Worm (Caenorhabditis elegans) whole organism, mixed stage, embryonic: ENCODE measurements around the gene C45H4.18.

Experiments used
- ceh-39 ChIP-seq: fragments of 150-350 bp; optimal IDR thresholded peaks from 2 replicates; lab custom pipeline; 2014; ENCODE audit warnings: missing biosample characterization, missing genetic modification characterization
- ces-1 ChIP-seq: fragments of 150-350 bp; optimal IDR thresholded peaks from 2 replicates; lab custom pipeline; 2014; ENCODE audit warnings: missing biosample characterization, missing genetic modification reagents, missing genetic modification characterization
- drap-1 ChIP-seq: fragments of 200-800 bp; sonication (Bioruptor generic); optimal IDR thresholded peaks from 3 replicates; lab custom pipeline; 2018; ENCODE audit warnings: mild to moderate bottlenecking, missing genetic modification characterization, missing compliant biosample characterization
- elt-3 ChIP-seq: fragments of 150-350 bp; optimal IDR thresholded peaks from 2 replicates; lab custom pipeline; 2014; ENCODE audit warnings: missing biosample characterization, missing genetic modification characterization
- ham-2 ChIP-seq: fragments of 200-800 bp; sonication (Bioruptor generic); optimal IDR thresholded peaks from 2 replicates; lab custom pipeline; 2018; ENCODE audit warnings: mild to moderate bottlenecking, missing genetic modification characterization, missing compliant biosample characterization
- mep-1 ChIP-seq: fragments of 150-350 bp; optimal IDR thresholded peaks from 2 replicates; lab custom pipeline; 2017; ENCODE audit warnings: missing biosample characterization, missing genetic modification reagents, missing genetic modification characterization, inconsistent platforms
- nhr-237 ChIP-seq: fragments of 150-350 bp; optimal IDR thresholded peaks from 2 replicates; lab custom pipeline; 2014; ENCODE audit warnings: missing biosample characterization, missing genetic modification characterization
- nhr-28 ChIP-seq: fragments of 150-350 bp; optimal IDR thresholded peaks from 2 replicates; lab custom pipeline; 2014; ENCODE audit warnings: missing biosample characterization, missing genetic modification characterization
- pha-4 ChIP-seq: fragments of 150-350 bp; optimal IDR thresholded peaks from 2 replicates; lab custom pipeline; 2018; ENCODE audit warnings: missing biosample characterization, missing genetic modification reagents, missing genetic modification characterization
- snpc-4 ChIP-seq: fragments of 150-350 bp; optimal IDR thresholded peaks from 2 replicates; lab custom pipeline; 2014; ENCODE audit warnings: missing biosample characterization, missing genetic modification characterization
- unc-120 ChIP-seq: sonication (generic microtip); optimal IDR thresholded peaks from 2 replicates; lab custom pipeline; 2017; ENCODE audit warnings: missing genetic modification characterization, missing compliant biosample characterization; ENCODE audit not compliant: poor library complexity, severe bottlenecking
- unc-39 ChIP-seq: fragments of 150-350 bp; optimal IDR thresholded peaks from 2 replicates; lab custom pipeline; 2014; ENCODE audit warnings: missing biosample characterization, missing genetic modification characterization
- unc-62 ChIP-seq: fragments of 150-350 bp; optimal IDR thresholded peaks from 2 replicates; lab custom pipeline; 2014; ENCODE audit warnings: missing biosample characterization, missing genetic modification reagents, missing genetic modification characterization
- ztf-11 ChIP-seq: fragments of 150-350 bp; optimal IDR thresholded peaks from 2 replicates; lab custom pipeline; 2014; ENCODE audit warnings: missing biosample characterization, missing genetic modification characterization

DNA sequence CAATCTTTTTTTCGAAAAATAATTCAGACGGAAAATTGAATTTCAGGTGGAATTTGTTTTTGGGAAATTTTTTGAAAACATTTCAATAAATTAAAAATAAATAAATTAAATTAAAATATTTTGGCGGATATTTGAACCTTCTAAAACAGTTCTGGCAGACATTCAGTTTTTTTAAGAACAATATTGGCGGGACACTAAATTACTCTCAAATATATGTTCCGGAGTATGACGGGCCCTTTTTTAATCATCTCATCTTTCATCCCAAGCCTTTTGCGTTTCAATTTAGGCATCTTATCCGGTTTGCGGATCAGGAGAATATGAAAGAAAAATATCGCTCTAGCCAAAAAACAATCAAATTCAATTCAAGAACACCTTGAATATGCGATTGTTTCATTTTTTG, 31.5 kb downstream of the C45H4.18 start, which contains the start of gene svh-11:
- TF ChIP-seq elt-3 (tag; lab: Kevin White, UChicago) = no peak
- TF ChIP-seq unc-39 = no peak
- no peak for TF ChIP-seq ham-2 (GFP tag; lab: Kevin White, UChicago)
- TF ChIP-seq nhr-237 = no peak
- no peak for TF ChIP-seq ces-1 (GFP tag; lab: Kevin White, UChicago)
- no peak for TF ChIP-seq nhr-28 (tag; lab: Kevin White, UChicago)
- no peak for TF ChIP-seq snpc-4 (tag; lab: Kevin White, UChicago)
- no peak for TF ChIP-seq unc-120 (tag; lab: Kevin White, UChicago)
- TF ChIP-seq pha-4 = no peak
- TF ChIP-seq drap-1 (GFP tag; lab: Kevin White, UChicago) = no peak
- TF ChIP-seq unc-62 (GFP tag; lab: Kevin White, UChicago) = no peak
- TF ChIP-seq ztf-11 (tag; lab: Kevin White, UChicago) = no peak
- TF ChIP-seq ceh-39 (tag; lab: Kevin White, UChicago) = no peak
- TF ChIP-seq mep-1 (tag; lab: Kevin White, UChicago) = no peak
